Fruit fly (Drosophila melanogaster) Kc167 (cell line): ENCODE measurements around the gene Pink1.

ENCODE experiments used
- Myc ChIP-seq: fragments of >200 bp; optimal IDR thresholded peaks from 2 replicates; lab custom pipeline; 2017; ENCODE audit warnings: missing external identifiers
- Sin3A ChIP-seq: fragments of >200 bp; optimal IDR thresholded peaks from 2 replicates; lab custom pipeline; 2018; ENCODE audit warnings: missing external identifiers
- h ChIP-seq: fragments of >200 bp; optimal IDR thresholded peaks from 3 replicates; lab custom pipeline; 2018; ENCODE audit warnings: missing external identifiers
- insv ChIP-seq: fragments of >200 bp; optimal IDR thresholded peaks from 3 replicates; lab custom pipeline; 2018; ENCODE audit warnings: missing external identifiers
- psq ChIP-seq: fragments of >200 bp; optimal IDR thresholded peaks from 2 replicates; lab custom pipeline; 2017; ENCODE audit warnings: missing external identifiers
- ttk ChIP-seq: sonication (Bioruptor generic); optimal IDR thresholded peaks from 2 replicates; lab custom pipeline; 2017; ENCODE audit warnings: missing external identifiers

- TF ChIP-seq ttk (no peak), insv (lab: Kevin White, UChicago) (no peak), h (no peak), Myc (lab: Kevin White, UChicago) (no peak), psq (no peak), Sin3A (lab: Kevin White, UChicago) (no peak)
These were observed 27.1 kb downstream of the Pink1 start for dm6 chrX:6710665-6711064.
